Fruit fly (Drosophila melanogaster) Kc167 (cell line): ENCODE data around the gene Sprn.

Source experiments
- h ChIP-seq: fragments of >200 bp; optimal IDR thresholded peaks from 3 replicates; lab custom pipeline; 2018; ENCODE audit warnings: missing external identifiers
- insv ChIP-seq: fragments of >200 bp; optimal IDR thresholded peaks from 3 replicates; lab custom pipeline; 2018; ENCODE audit warnings: missing external identifiers
- psq ChIP-seq: fragments of >200 bp; optimal IDR thresholded peaks from 2 replicates; lab custom pipeline; 2017; ENCODE audit warnings: missing external identifiers

- TF ChIP-seq h (no peak), psq (lab: Kevin White, UChicago) (no peak), insv (lab: Kevin White, UChicago) (no peak)
Measured at dm6 chr3L:11858745-11859144, 20.2 kb upstream of the Sprn start.
